Worm (Caenorhabditis elegans) whole organism, midembryonic: ENCODE results near the gene nos-3.

Experiments used
- T22C8.4 ChIP-seq: fragments of 200-800 bp; sonication (Bioruptor generic); IDR thresholded peaks from 2 replicates; pipeline ENCODE4 v1.3.6; 2022; ENCODE audit warnings: missing genetic modification characterization, missing compliant biosample characterization
- cog-1 ChIP-seq: sonication (generic microtip); optimal IDR thresholded peaks from 2 replicates; lab custom pipeline; 2016; ENCODE audit warnings: missing genetic modification characterization, missing compliant biosample characterization
- flt-1 ChIP-seq: fragments of 200-800 bp; sonication (Bioruptor generic); IDR thresholded peaks from 2 replicates; pipeline ENCODE4 v1.3.6; 2022; ENCODE audit warnings: missing genetic modification characterization, missing compliant biosample characterization
- klf-2 ChIP-seq: fragments of 200-800 bp; sonication (Bioruptor generic); conservative IDR thresholded peaks from 2 replicates; pipeline ENCODE4 v1.3.6; 2022; ENCODE audit warnings: missing genetic modification reagents, missing genetic modification characterization, missing compliant biosample characterization
- med-1 ChIP-seq: sonication (generic microtip); optimal IDR thresholded peaks from 2 replicates; lab custom pipeline; 2017; ENCODE audit warnings: missing genetic modification characterization, mild to moderate bottlenecking, missing compliant biosample characterization, antibody characterized with exemption, missing genetic modification reagents; ENCODE audit not compliant: insufficient read depth
- ref-1 ChIP-seq: fragments of 200-800 bp; sonication (Bioruptor generic); conservative IDR thresholded peaks from 2 replicates; pipeline ENCODE4 v1.3.6; 2022; ENCODE audit warnings: missing genetic modification reagents, missing genetic modification characterization, missing compliant biosample characterization
- tab-1 ChIP-seq: fragments of 200-800 bp; sonication (Bioruptor generic); IDR thresholded peaks from 2 replicates; pipeline ENCODE4 v1.3.6; 2022; ENCODE audit warnings: missing genetic modification characterization, missing compliant biosample characterization
- ztf-23 ChIP-seq: fragments of 200-800 bp; sonication (Bioruptor generic); IDR thresholded peaks from 2 replicates; pipeline ENCODE4 v1.3.6; 2022; ENCODE audit warnings: missing genetic modification reagents, missing genetic modification characterization, missing compliant biosample characterization
- ztf-29 ChIP-seq: fragments of 200-800 bp; sonication (Bioruptor generic); IDR thresholded peaks from 2 replicates; pipeline ENCODE4 v1.3.6; 2022; ENCODE audit warnings: missing genetic modification reagents, missing genetic modification characterization, missing compliant biosample characterization

nos-3 gene

ce11 chrII:9759382-9759781 is 13.3 kb downstream of the nos-3 start:
- TF ChIP-seq cog-1 (tag; lab: Kevin White, UChicago) (no peak), med-1 (GFP tag; lab: Kevin White, UChicago) (no peak), klf-2 (no peak), tab-1 (GFP tag; lab: Robert Waterston, UW) (no peak), ztf-23 (GFP tag; lab: Robert Waterston, UW) (no peak), T22C8.4 (GFP tag; lab: Robert Waterston, UW) (no peak), flt-1 (GFP tag; lab: Robert Waterston, UW) (no peak)

- no peak for TF ChIP-seq ztf-29
- TF ChIP-seq flt-1 (GFP tag; lab: Robert Waterston, UW), result no peak
- no peak for TF ChIP-seq ref-1
- no peak for TF ChIP-seq ztf-23 (GFP tag; lab: Robert Waterston, UW)
- TF ChIP-seq med-1 (GFP tag; lab: Kevin White, UChicago), result no peak
- TF ChIP-seq klf-2, result no peak
- no peak for TF ChIP-seq T22C8.4 (GFP tag; lab: Robert Waterston, UW)
- TF ChIP-seq cog-1 (tag; lab: Kevin White, UChicago), result no peak
- no peak for TF ChIP-seq tab-1 (GFP tag; lab: Robert Waterston, UW)
Observed at ce11 chrII:9764696-9765095, 18.6 kb downstream of the nos-3 start.

DNA sequence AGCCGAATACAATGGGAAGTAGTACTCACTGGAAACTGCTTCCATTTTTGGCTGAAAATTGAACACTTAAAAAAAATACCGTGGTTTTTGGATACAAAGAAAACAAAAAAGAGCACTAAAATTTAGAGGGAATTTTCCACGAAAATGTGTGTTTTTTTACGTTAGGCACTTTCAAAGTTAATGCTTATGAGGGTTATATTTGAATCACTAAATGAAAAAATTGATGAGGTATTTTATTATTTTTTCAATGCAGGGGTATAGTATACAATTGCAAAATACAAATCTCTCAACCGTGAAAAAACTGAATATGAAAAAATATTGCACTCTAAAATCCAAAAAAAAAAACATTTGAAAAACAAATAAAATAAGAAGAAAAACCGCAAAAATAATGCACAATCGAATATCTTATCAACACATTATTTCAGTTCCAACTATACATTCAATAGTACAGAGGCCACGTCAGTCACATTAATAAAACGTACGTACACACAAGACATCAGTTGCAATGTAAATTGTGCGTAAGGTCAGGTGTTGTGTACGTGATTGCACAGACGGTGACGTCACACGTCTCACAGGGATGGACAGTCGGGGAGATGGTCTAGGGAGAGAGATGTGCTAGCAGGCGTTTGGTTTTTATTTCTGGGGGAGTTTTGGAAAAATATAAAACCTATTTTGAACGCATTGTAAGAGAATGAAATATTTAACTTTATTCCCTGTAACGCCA is 23.8 kb downstream of the nos-3 start, which contains the start of gene aqp-10:
aqp-10 (minus strand) TSS at position 51 of the 724 bp plus-strand sequence.
- no peak for TF ChIP-seq cog-1 (tag; lab: Kevin White, UChicago)
- TF ChIP-seq med-1 (GFP tag; lab: Kevin White, UChicago), result no peak
- no peak for TF ChIP-seq ztf-29
- no peak for TF ChIP-seq T22C8.4 (GFP tag; lab: Robert Waterston, UW)

- TF ChIP-seq ztf-23 (GFP tag; lab: Robert Waterston, UW), result no peak
- TF ChIP-seq flt-1 (GFP tag; lab: Robert Waterston, UW), result no peak
- TF ChIP-seq klf-2, result no peak
- TF ChIP-seq T22C8.4 (GFP tag; lab: Robert Waterston, UW), result no peak
- TF ChIP-seq med-1 (GFP tag; lab: Kevin White, UChicago), result no peak
- TF ChIP-seq ztf-29, result no peak
- no peak for TF ChIP-seq tab-1 (GFP tag; lab: Robert Waterston, UW)
- no peak for TF ChIP-seq cog-1 (tag; lab: Kevin White, UChicago)
- TF ChIP-seq ref-1, result no peak
Observed at ce11 chrII:9773892-9774581, 27.9 kb downstream of the nos-3 start, which contains the start of gene ZK1321.4. Gene ZK1321.4 (minus strand): TSS chrII:9773942.

DNA sequence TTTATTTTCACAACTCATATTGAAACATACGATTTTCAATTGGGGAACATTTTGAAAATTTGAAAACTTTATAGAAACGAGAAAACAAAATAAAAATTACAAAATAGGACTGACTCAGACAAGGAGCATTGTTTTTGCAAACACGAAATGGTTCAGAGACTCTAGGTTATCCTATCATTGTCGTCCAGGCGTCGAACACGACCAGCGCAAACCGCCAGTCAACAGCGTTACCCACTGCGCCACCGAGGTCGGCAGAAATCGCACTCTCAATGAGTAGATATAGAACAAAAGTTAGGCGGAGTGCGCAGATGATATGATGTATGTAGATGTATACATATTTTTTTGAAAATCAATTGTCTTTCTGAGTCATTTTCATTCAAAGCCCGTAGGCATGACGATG is 28.5 kb downstream of the nos-3 start:
- peak; percentile 94 for TF ChIP-seq tab-1 (GFP tag; lab: Robert Waterston, UW)
- TF ChIP-seq cog-1 (tag; lab: Kevin White, UChicago), result peak; percentile 47
- TF ChIP-seq klf-2, result peak; percentile 92
- TF ChIP-seq ztf-23 (GFP tag; lab: Robert Waterston, UW), result peak; percentile 90
- TF ChIP-seq ztf-29, result peak; percentile 84
- TF ChIP-seq ref-1, result peak; percentile 79
- peak; percentile 63 for TF ChIP-seq med-1 (GFP tag; lab: Kevin White, UChicago)
- peak; percentile 94 for TF ChIP-seq flt-1 (GFP tag; lab: Robert Waterston, UW)
- peak; percentile 81 for TF ChIP-seq T22C8.4 (GFP tag; lab: Robert Waterston, UW)

DNA sequence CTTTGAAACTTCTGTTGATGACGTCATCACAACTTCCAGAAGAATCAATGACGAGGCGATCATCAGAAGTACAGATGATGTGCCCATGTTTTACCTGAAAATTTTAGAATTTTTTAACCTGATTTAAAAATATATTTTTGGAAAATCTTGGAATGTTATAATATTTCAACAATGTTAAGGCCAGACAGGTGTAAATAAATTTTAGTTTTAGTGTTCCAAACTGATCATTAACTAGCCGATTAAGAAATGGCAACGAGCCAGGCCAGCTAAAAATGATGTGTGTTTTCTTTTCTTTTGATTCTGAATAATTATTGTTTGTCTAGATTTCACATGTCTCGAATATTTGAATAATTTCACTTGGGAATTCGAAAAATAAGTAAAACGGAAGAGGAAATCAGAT is 29.7 kb downstream of the nos-3 start, which contains the start of gene T10B9.9:
T10B9.9 (minus strand) TSS at position 101 of the 400 bp plus-strand sequence.
- TF ChIP-seq klf-2 (no peak), ztf-23 (GFP tag; lab: Robert Waterston, UW) (no peak), flt-1 (GFP tag; lab: Robert Waterston, UW) (no peak), med-1 (GFP tag; lab: Kevin White, UChicago) (no peak), tab-1 (GFP tag; lab: Robert Waterston, UW) (no peak), cog-1 (tag; lab: Kevin White, UChicago) (no peak), ref-1 (no peak), T22C8.4 (GFP tag; lab: Robert Waterston, UW) (no peak), ztf-29 (no peak)

- TF ChIP-seq ztf-23 (GFP tag; lab: Robert Waterston, UW) (no peak), klf-2 (no peak)
Observed at ce11 chrII:9778495-9778894, 32.4 kb downstream of the nos-3 start.

- TF ChIP-seq ztf-23 (GFP tag; lab: Robert Waterston, UW) (no peak), T22C8.4 (GFP tag; lab: Robert Waterston, UW) (no peak), med-1 (GFP tag; lab: Kevin White, UChicago) (no peak), cog-1 (tag; lab: Kevin White, UChicago) (no peak), flt-1 (GFP tag; lab: Robert Waterston, UW) (no peak), tab-1 (GFP tag; lab: Robert Waterston, UW) (no peak), klf-2 (no peak), ztf-29 (no peak), ref-1 (no peak)
Observed at ce11 chrII:9781842-9782241, 35.7 kb downstream of the nos-3 start, which contains the start of gene cyp-13A1. Gene cyp-13A1 (minus strand): TSS chrII:9781997.

ce11 chrII:9782337-9782736 is 36.2 kb downstream of the nos-3 start, which contains the start of gene T10B9.14:
Gene T10B9.14 (minus strand): TSS chrII:9782437.
- TF ChIP-seq ztf-29, result no peak
- TF ChIP-seq cog-1 (tag; lab: Kevin White, UChicago), result no peak
- TF ChIP-seq T22C8.4 (GFP tag; lab: Robert Waterston, UW), result no peak
- no peak for TF ChIP-seq med-1 (GFP tag; lab: Kevin White, UChicago)
- no peak for TF ChIP-seq ref-1
- TF ChIP-seq ztf-23 (GFP tag; lab: Robert Waterston, UW), result no peak
- TF ChIP-seq klf-2, result no peak
- no peak for TF ChIP-seq flt-1 (GFP tag; lab: Robert Waterston, UW)
- TF ChIP-seq tab-1 (GFP tag; lab: Robert Waterston, UW), result no peak
